Fruit fly (Drosophila melanogaster): ENCODE measurements around the gene CG34164.

Gene CG34164

DNA sequence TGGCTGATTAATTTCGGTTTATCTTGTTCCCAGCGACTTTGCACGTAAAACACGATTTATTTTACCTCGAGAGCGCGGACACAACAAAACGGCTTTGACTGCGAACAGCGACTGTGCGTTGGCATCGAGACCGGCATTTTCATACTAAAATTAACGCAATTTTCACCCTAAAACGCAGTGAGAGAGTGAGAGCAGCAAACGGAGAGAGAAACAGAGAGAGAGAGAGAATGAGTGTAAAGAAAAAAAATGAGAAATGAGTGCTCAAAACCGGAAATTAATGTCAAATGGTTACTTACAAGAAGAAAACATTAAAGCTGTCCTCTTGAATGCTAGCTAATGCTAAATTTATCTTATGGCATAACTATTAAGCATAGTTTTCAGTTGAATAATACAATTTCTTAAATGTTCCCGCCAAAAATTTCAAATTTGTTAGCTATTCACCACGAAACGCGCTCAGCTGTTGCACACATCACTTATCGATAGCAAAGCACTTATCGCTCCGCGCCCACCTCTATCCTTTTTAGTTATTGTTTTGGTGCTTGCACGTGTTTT is at the start of gene CG34164, which contains the start of the genes JhI-21 and RpL7-like (continued):
- TF ChIP-seq CG10147 (GFP tag; optimal IDR thresholded peaks at IDR 0.05): peak; percentile 28
- TF ChIP-seq CG18764 (GFP tag; optimal IDR thresholded peaks at IDR 0.05): no peak
- no peak for TF ChIP-seq Hr3 (GFP tag; optimal IDR thresholded peaks at IDR 0.05)
- TF ChIP-seq esg (GFP tag; conservative IDR thresholded peaks at IDR 0.05): no peak
- no peak for TF ChIP-seq CG33213 (GFP tag; optimal IDR thresholded peaks at IDR 0.05)
- no peak for TF ChIP-seq H15 (GFP tag; IDR thresholded peaks at IDR 0.05)
- peak; percentile 18 for TF ChIP-seq CG17359 (tag; optimal IDR thresholded peaks at IDR 0.05)
- TF ChIP-seq dimm (GFP tag; IDR thresholded peaks at IDR 0.05): no peak
- TF ChIP-seq Opbp (GFP tag; IDR thresholded peaks at IDR 0.05; ENCODE audit: partially characterized antibody): peak; percentile 64; the same call in 1 of the 3 replicates
- no peak for TF ChIP-seq CG30431 (GFP tag; optimal IDR thresholded peaks at IDR 0.05)
- no peak for TF ChIP-seq CG31224 (GFP tag; IDR thresholded peaks at IDR 0.05)
- TF ChIP-seq row (GFP tag; IDR thresholded peaks at IDR 0.05): no peak
- TF ChIP-seq pros (GFP tag; optimal IDR thresholded peaks at IDR 0.05): no peak
- no peak for TF ChIP-seq CG15011 (GFP tag; optimal IDR thresholded peaks at IDR 0.05)
- peak; percentile 77 for TF ChIP-seq Ets97D (GFP tag; optimal IDR thresholded peaks at IDR 0.05)
- TF ChIP-seq Asciz (GFP tag; optimal IDR thresholded peaks at IDR 0.05): no peak
- TF ChIP-seq Hey (tag; optimal IDR thresholded peaks at IDR 0.05): no peak
- no peak for TF ChIP-seq Dip3 (GFP tag; optimal IDR thresholded peaks at IDR 0.05)
- TF ChIP-seq Rx (GFP tag; IDR thresholded peaks at IDR 0.05): no peak
- peak; percentile 30 for TF ChIP-seq CG6854 (GFP tag; optimal IDR thresholded peaks at IDR 0.05)
- TF ChIP-seq CG17568 (GFP tag; optimal IDR thresholded peaks at IDR 0.05): no peak
- TF ChIP-seq CG10959 (GFP tag; IDR thresholded peaks at IDR 0.05): no peak
- no peak for TF ChIP-seq chn (GFP tag; optimal IDR thresholded peaks at IDR 0.05)
- no peak for TF ChIP-seq CG3163 (GFP tag; optimal IDR thresholded peaks at IDR 0.05)
- TF ChIP-seq sima (GFP tag; optimal IDR thresholded peaks at IDR 0.05): no peak
- TF ChIP-seq Sin3A (optimal IDR thresholded peaks at IDR 0.05): peak; percentile 43
- no peak for TF ChIP-seq CG43689 (GFP tag; IDR thresholded peaks at IDR 0.05)
- no peak for TF ChIP-seq pho (GFP tag; optimal IDR thresholded peaks at IDR 0.05)
- no peak for TF ChIP-seq CG11504 (tag; optimal IDR thresholded peaks at IDR 0.05)
- TF ChIP-seq Xbp1 (GFP tag; optimal IDR thresholded peaks at IDR 0.05): no peak
- TF ChIP-seq Lim3 (GFP tag; IDR thresholded peaks at IDR 0.05): no peak
- no peak for TF ChIP-seq CG32767 (GFP tag; IDR thresholded peaks at IDR 0.05)
- TF ChIP-seq zen (tag; optimal IDR thresholded peaks at IDR 0.05): peak; percentile 8
- TF ChIP-seq CG4820 (GFP tag; optimal IDR thresholded peaks at IDR 0.05): no peak
- no peak for TF ChIP-seq CG6813 (GFP tag; optimal IDR thresholded peaks at IDR 0.05)
- no peak for TF ChIP-seq NC2α (GFP tag; optimal IDR thresholded peaks at IDR 0.05)
- peak; percentile 12 for TF ChIP-seq HLHmδ (GFP tag; optimal IDR thresholded peaks at IDR 0.05)
- no peak for TF ChIP-seq CG15479 (GFP tag; optimal IDR thresholded peaks at IDR 0.05)
- no peak for TF ChIP-seq ken (GFP tag; IDR thresholded peaks at IDR 0.05)
- no peak for TF ChIP-seq da (GFP tag; optimal IDR thresholded peaks at IDR 0.05)
- no peak for TF ChIP-seq Camta (GFP tag; optimal IDR thresholded peaks at IDR 0.05)
- no peak for TF ChIP-seq Awh (GFP tag; IDR thresholded peaks at IDR 0.05)
- no peak for TF ChIP-seq Hr39 (optimal IDR thresholded peaks at IDR 0.05)
- TF ChIP-seq CG8359 (GFP tag; optimal IDR thresholded peaks at IDR 0.05; ENCODE audit: borderline replicate concordance): no peak
- TF ChIP-seq cwo (GFP tag; optimal IDR thresholded peaks at IDR 0.05): peak; percentile 71
- TF ChIP-seq CG17361 (GFP tag; IDR thresholded peaks at IDR 0.05): peak; percentile 31; the same call in 1 of the 3 replicates
- peak; percentile 82 for TF ChIP-seq Max (GFP tag; optimal IDR thresholded peaks at IDR 0.05)
- TF ChIP-seq nom (GFP tag; optimal IDR thresholded peaks at IDR 0.05): peak; percentile 45
- TF ChIP-seq tx (GFP tag; optimal IDR thresholded peaks at IDR 0.05): no peak
- peak; percentile 12 for TF ChIP-seq Side (GFP tag; optimal IDR thresholded peaks at IDR 0.05)
- TF ChIP-seq gt (GFP tag; IDR thresholded peaks at IDR 0.05): no peak
- peak; percentile 64 for TF ChIP-seq bbx (GFP tag; IDR thresholded peaks at IDR 0.05; ENCODE audit: partially characterized antibody)
